Fruit fly (Drosophila melanogaster) whole organism, embryonic: ENCODE data around the gene CG43998.

ENCODE experiments used
- CG10366 ChIP-seq: fragments of 200-800 bp; sonication (Bioruptor generic); IDR thresholded peaks from 2 replicates; pipeline ENCODE4 v1.3.6; 2022; ENCODE audit warnings: missing biosample characterization, missing genetic modification characterization
- CG10462 ChIP-seq: fragments of 200-800 bp; sonication (Bioruptor generic); optimal IDR thresholded peaks from 2 replicates; lab custom pipeline; 2016; ENCODE audit warnings: missing biosample characterization, missing genetic modification characterization
- CG13296 ChIP-seq: fragments of 200-800 bp; sonication (Bioruptor generic); optimal IDR thresholded peaks from 3 replicates; lab custom pipeline; 2018; ENCODE audit warnings: missing biosample characterization, mild to moderate bottlenecking, missing genetic modification characterization
- CG14441 ChIP-seq: fragments of 200-800 bp; sonication (Bioruptor generic); IDR thresholded peaks from 2 replicates; pipeline ENCODE4 v1.3.6; 2022; ENCODE audit warnings: missing biosample characterization, missing genetic modification characterization
- CG15514 ChIP-seq: fragments of 200-800 bp; sonication (Bioruptor generic); optimal IDR thresholded peaks from 3 replicates; lab custom pipeline; 2017; ENCODE audit warnings: missing biosample characterization, missing genetic modification characterization, mild to moderate bottlenecking, moderate library complexity, missing genetic modification reagents
- CG1647 ChIP-seq: fragments of 200-800 bp; sonication (Bioruptor generic); optimal IDR thresholded peaks from 3 replicates; lab custom pipeline; 2016; ENCODE audit warnings: missing biosample characterization, missing genetic modification characterization
- CG17359 ChIP-seq: fragments of 200-800 bp; sonication (Bioruptor generic); optimal IDR thresholded peaks from 3 replicates; lab custom pipeline; 2018; ENCODE audit warnings: missing biosample characterization, mild to moderate bottlenecking, missing genetic modification characterization, moderate library complexity
- CG17385 ChIP-seq: fragments of 200-800 bp; sonication (Bioruptor generic); optimal IDR thresholded peaks from 3 replicates; lab custom pipeline; 2018; ENCODE audit warnings: missing biosample characterization, mild to moderate bottlenecking, missing genetic modification characterization
- CG18262 ChIP-seq: fragments of 200-800 bp; optimal IDR thresholded peaks from 3 replicates; lab custom pipeline; 2019; ENCODE audit warnings: missing biosample characterization, mild to moderate bottlenecking, missing genetic modification characterization, moderate library complexity
- CG18476 ChIP-seq: fragments of 200-800 bp; sonication (Bioruptor generic); optimal IDR thresholded peaks from 2 replicates; lab custom pipeline; 2016; ENCODE audit warnings: missing biosample characterization, mild to moderate bottlenecking, missing genetic modification characterization
- CG2116 ChIP-seq: fragments of 200-800 bp; sonication (Bioruptor generic); optimal IDR thresholded peaks from 3 replicates; lab custom pipeline; 2018; ENCODE audit warnings: missing biosample characterization, mild to moderate bottlenecking, missing genetic modification characterization
- CG30431 ChIP-seq: fragments of 200-800 bp; sonication (Bioruptor generic); optimal IDR thresholded peaks from 2 replicates; lab custom pipeline; 2017; ENCODE audit warnings: missing biosample characterization, missing genetic modification characterization
- CG31365 ChIP-seq: fragments of 200-800 bp; sonication (Bioruptor generic); optimal IDR thresholded peaks from 2 replicates; lab custom pipeline; 2018; ENCODE audit warnings: missing biosample characterization, mild to moderate bottlenecking, missing genetic modification characterization
- CG4707 ChIP-seq: fragments of 200-800 bp; sonication (Bioruptor generic); optimal IDR thresholded peaks from 2 replicates; lab custom pipeline; 2018; ENCODE audit warnings: missing biosample characterization, mild to moderate bottlenecking, missing genetic modification characterization, moderate library complexity
- CG9437 ChIP-seq: fragments of 200-800 bp; sonication (Bioruptor generic); optimal IDR thresholded peaks from 2 replicates; lab custom pipeline; 2018; ENCODE audit warnings: missing biosample characterization, mild to moderate bottlenecking, missing genetic modification characterization
- CG9817 ChIP-seq: fragments of 200-800 bp; sonication (Bioruptor generic); optimal IDR thresholded peaks from 2 replicates; lab custom pipeline; 2018; ENCODE audit warnings: missing biosample characterization, mild to moderate bottlenecking, missing genetic modification characterization, moderate library complexity
- CoRest ChIP-seq: fragments of 200-800 bp; sonication (Bioruptor generic); optimal IDR thresholded peaks from 3 replicates; lab custom pipeline; 2018; ENCODE audit warnings: missing biosample characterization, mild to moderate bottlenecking, missing genetic modification characterization, moderate library complexity
- Dip3 ChIP-seq: fragments of 200-800 bp; sonication (Bioruptor generic); optimal IDR thresholded peaks from 3 replicates; lab custom pipeline; 2016; ENCODE audit warnings: missing biosample characterization, missing genetic modification characterization
- Doc2 ChIP-seq: fragments of 200-800 bp; sonication (Bioruptor generic); IDR thresholded peaks from 2 replicates; pipeline ENCODE4 v1.3.6; 2022; ENCODE audit warnings: missing biosample characterization, missing genetic modification characterization
- H15 ChIP-seq: fragments of 200-800 bp; sonication (Bioruptor generic); IDR thresholded peaks from 3 replicates; pipeline ENCODE4 v1.3.6; 2022; ENCODE audit warnings: missing biosample characterization, missing genetic modification characterization
- HLH54F ChIP-seq: fragments of 200-800 bp; sonication (Bioruptor generic); optimal IDR thresholded peaks from 3 replicates; lab custom pipeline; 2016; ENCODE audit warnings: missing biosample characterization, missing genetic modification characterization
- Hmr ChIP-seq: fragments of 200-800 bp; sonication (Bioruptor generic); optimal IDR thresholded peaks from 3 replicates; lab custom pipeline; 2017; ENCODE audit warnings: mild to moderate bottlenecking, missing biosample characterization, missing genetic modification reagents, missing genetic modification characterization
- Lhr ChIP-seq: fragments of 200-800 bp; sonication (Bioruptor generic); optimal IDR thresholded peaks from 3 replicates; lab custom pipeline; 2017; ENCODE audit warnings: mild to moderate bottlenecking, missing biosample characterization, missing genetic modification reagents, missing genetic modification characterization
- Mes4 ChIP-seq: fragments of 200-800 bp; sonication (Bioruptor generic); optimal IDR thresholded peaks from 2 replicates; lab custom pipeline; 2016; ENCODE audit warnings: missing biosample characterization, missing genetic modification characterization
- Mrtf ChIP-seq: fragments of 200-800 bp; sonication (Bioruptor generic); IDR thresholded peaks from 3 replicates; pipeline ENCODE4 v1.3.6; 2022; ENCODE audit warnings: missing biosample characterization, missing genetic modification characterization
- Oli ChIP-seq: fragments of 200-800 bp; sonication (Bioruptor generic); optimal IDR thresholded peaks from 2 replicates; lab custom pipeline; 2018; ENCODE audit warnings: missing biosample characterization, mild to moderate bottlenecking, missing genetic modification characterization, moderate library complexity
- Ravus ChIP-seq: fragments of 200-800 bp; sonication (Bioruptor generic); IDR thresholded peaks from 2 replicates; pipeline ENCODE4 v1.3.6; 2022; ENCODE audit warnings: missing biosample characterization, missing genetic modification characterization
- Sin3A ChIP-seq: fragments of >200 bp; optimal IDR thresholded peaks from 2 replicates; lab custom pipeline; 2018
- Sry-β ChIP-seq: fragments of 200-800 bp; sonication (Bioruptor generic); optimal IDR thresholded peaks from 2 replicates; lab custom pipeline; 2018; ENCODE audit warnings: missing biosample characterization, mild to moderate bottlenecking, missing genetic modification characterization, moderate library complexity
- Sry-δ ChIP-seq: fragments of 200-800 bp; sonication (Bioruptor generic); optimal IDR thresholded peaks from 2 replicates; lab custom pipeline; 2016; ENCODE audit warnings: missing biosample characterization, missing genetic modification characterization
- Usf ChIP-seq: fragments of 200-800 bp; sonication (Bioruptor generic); optimal IDR thresholded peaks from 2 replicates; lab custom pipeline; 2017; ENCODE audit warnings: missing genotype, missing biosample characterization, missing genetic modification characterization
- amos ChIP-seq: fragments of 200-800 bp; sonication (Bioruptor generic); IDR thresholded peaks from 2 replicates; pipeline ENCODE4 v1.3.6; 2022; ENCODE audit warnings: missing biosample characterization, missing genetic modification characterization; ENCODE audit not compliant: partially characterized antibody
- bab2 ChIP-seq: fragments of 200-800 bp; sonication (Bioruptor generic); optimal IDR thresholded peaks from 2 replicates; lab custom pipeline; 2016; ENCODE audit warnings: missing biosample characterization, missing genetic modification characterization
- dimm ChIP-seq: fragments of 200-800 bp; sonication (Bioruptor generic); IDR thresholded peaks from 2 replicates; pipeline ENCODE4 v1.3.6; 2022; ENCODE audit warnings: missing biosample characterization, missing genetic modification characterization
- gsb-n ChIP-seq: fragments of 200-800 bp; sonication (Bioruptor generic); optimal IDR thresholded peaks from 3 replicates; lab custom pipeline; 2018; ENCODE audit warnings: missing biosample characterization, mild to moderate bottlenecking, missing genetic modification characterization
- ham ChIP-seq: fragments of 200-800 bp; sonication (Bioruptor generic); IDR thresholded peaks from 2 replicates; pipeline ENCODE4 v1.3.6; 2022; ENCODE audit warnings: missing biosample characterization, missing genetic modification characterization
- jumu ChIP-seq: fragments of 200-800 bp; sonication (Bioruptor generic); optimal IDR thresholded peaks from 3 replicates; lab custom pipeline; 2016; ENCODE audit warnings: missing biosample characterization, missing genetic modification characterization
- kni ChIP-seq: fragments of 200-800 bp; sonication (Bioruptor generic); optimal IDR thresholded peaks from 3 replicates; lab custom pipeline; 2017; ENCODE audit warnings: mild to moderate bottlenecking, missing biosample characterization, missing genetic modification reagents, missing genetic modification characterization
- lbe ChIP-seq: fragments of 200-800 bp; sonication (Bioruptor generic); optimal IDR thresholded peaks from 2 replicates; lab custom pipeline; 2016; ENCODE audit warnings: missing biosample characterization, mild to moderate bottlenecking, missing genetic modification characterization
- mld ChIP-seq: fragments of 200-800 bp; sonication (Bioruptor generic); IDR thresholded peaks from 3 replicates; pipeline ENCODE4 v1.3.6; 2022; ENCODE audit warnings: missing biosample characterization, missing genetic modification characterization; ENCODE audit not compliant: partially characterized antibody
- p53 ChIP-seq: fragments of 200-800 bp; sonication (Bioruptor generic); optimal IDR thresholded peaks from 2 replicates; lab custom pipeline; 2016; ENCODE audit warnings: missing biosample characterization, missing genetic modification characterization
- peb ChIP-seq: fragments of 200-800 bp; sonication (Bioruptor generic); IDR thresholded peaks from 2 replicates; pipeline ENCODE4 v1.3.6; 2022; ENCODE audit warnings: missing biosample characterization, missing genetic modification characterization
- phol ChIP-seq: fragments of 200-800 bp; sonication (Bioruptor generic); optimal IDR thresholded peaks from 3 replicates; lab custom pipeline; 2018; ENCODE audit warnings: missing biosample characterization, mild to moderate bottlenecking, missing genetic modification characterization, moderate library complexity
- run ChIP-seq: fragments of 200-800 bp; sonication (Bioruptor generic); optimal IDR thresholded peaks from 3 replicates; lab custom pipeline; 2018; ENCODE audit warnings: missing biosample characterization, mild to moderate bottlenecking, missing genetic modification characterization
- salm ChIP-seq: fragments of 200-800 bp; sonication (Bioruptor generic); optimal IDR thresholded peaks from 2 replicates; lab custom pipeline; 2018; ENCODE audit warnings: missing biosample characterization, mild to moderate bottlenecking, missing genetic modification characterization
- sisA ChIP-seq: fragments of 200-800 bp; sonication (Bioruptor generic); IDR thresholded peaks from 2 replicates; pipeline ENCODE4 v1.3.6; 2022; ENCODE audit warnings: missing biosample characterization, missing genetic modification characterization
- ssp ChIP-seq: fragments of 200-800 bp; sonication (Bioruptor generic); IDR thresholded peaks from 2 replicates; pipeline ENCODE4 v1.3.6; 2022; ENCODE audit warnings: missing biosample characterization, missing genetic modification characterization
- unpg ChIP-seq: fragments of 200-800 bp; sonication (Bioruptor generic); optimal IDR thresholded peaks from 3 replicates; lab custom pipeline; 2018; ENCODE audit warnings: missing biosample characterization, mild to moderate bottlenecking, missing genetic modification characterization, moderate library complexity
- zfh2 ChIP-seq: fragments of 200-800 bp; sonication (Bioruptor generic); optimal IDR thresholded peaks from 2 replicates; lab custom pipeline; 2016; ENCODE audit warnings: missing biosample characterization, missing genetic modification characterization

The CG43998 gene

DNA sequence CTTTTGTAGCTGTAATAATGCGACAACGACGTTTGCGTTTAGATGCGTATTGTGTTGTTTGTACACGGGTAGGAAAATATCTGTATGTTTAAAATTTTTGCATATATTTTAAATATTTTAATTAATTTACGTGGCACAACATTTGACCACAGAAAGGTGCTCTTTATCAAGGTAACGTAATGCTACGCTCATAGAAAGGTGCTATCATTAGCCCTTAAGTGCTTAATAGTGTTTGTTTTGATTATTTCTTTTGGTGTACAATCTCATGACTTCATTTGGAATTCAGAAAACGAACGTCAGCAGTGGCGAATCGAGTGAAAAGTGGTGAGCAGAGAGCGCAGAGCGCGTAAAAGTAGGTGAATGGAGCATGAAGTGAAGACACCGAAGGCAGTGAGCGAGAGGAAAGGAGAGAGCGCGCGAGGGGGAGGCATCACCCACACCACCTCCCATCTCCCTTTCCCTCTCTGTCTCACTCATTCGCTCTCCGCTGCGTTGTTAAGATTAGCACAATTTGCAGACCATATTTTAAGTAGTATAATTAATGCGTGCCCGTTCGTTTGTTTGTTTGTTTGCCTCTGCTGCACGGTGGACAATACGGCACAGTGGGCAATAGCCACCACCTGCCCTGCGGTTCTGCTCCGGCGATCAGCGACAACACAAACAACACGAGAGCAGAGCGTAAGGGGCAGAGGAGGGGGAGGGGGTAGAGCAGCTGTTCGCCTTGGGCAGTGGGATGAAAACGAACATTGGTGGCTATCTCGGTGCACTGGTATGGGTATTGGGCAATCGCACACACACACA lies 6.9 kb downstream of the CG43998 start (continued):
- TF ChIP-seq p53 (GFP tag; lab: Kevin White, UChicago) (no peak), CoRest (tag; lab: Kevin White, UChicago) (peak; percentile 37), Sin3A (no peak), lbe (GFP tag; lab: Kevin White, UChicago) (peak; percentile 21), CG17385 (GFP tag; lab: Kevin White, UChicago) (peak; percentile 18), CG18262 (peak; percentile 26), bab2 (GFP tag; lab: Kevin White, UChicago) (no peak), Doc2 (GFP tag; lab: Robert Waterston, UW) (no peak), CG14441 (peak; percentile 63; the same call in 1 of the 2 replicates), CG9817 (tag; lab: Kevin White, UChicago) (peak; percentile 32), Dip3 (peak; percentile 3), gsb-n (tag; lab: Kevin White, UChicago) (no peak), amos (GFP tag; lab: Robert Waterston, UW) (no peak), CG17359 (tag; lab: Kevin White, UChicago) (peak; percentile 57), run (no peak), Oli (tag; lab: Kevin White, UChicago) (peak; percentile 55), ham (no peak), H15 (GFP tag; lab: Robert Waterston, UW) (0 out of 3 replicates have a peak, but pooled peaks have one; percentile 33), Sry-β (GFP tag; lab: Kevin White, UChicago) (no peak), CG15514 (GFP tag; lab: Kevin White, UChicago) (peak; percentile 26), CG1647 (GFP tag; lab: Kevin White, UChicago) (no peak), CG18476 (peak; percentile 15), Hmr (GFP tag; lab: Kevin White, UChicago) (peak; percentile 42), unpg (peak; percentile 73), CG2116 (GFP tag; lab: Kevin White, UChicago) (no peak), CG31365 (tag; lab: Kevin White, UChicago) (no peak), Usf (GFP tag; lab: Kevin White, UChicago) (no peak), Mrtf (GFP tag; lab: Robert Waterston, UW) (no peak), CG9437 (GFP tag; lab: Kevin White, UChicago) (no peak)

DNA sequence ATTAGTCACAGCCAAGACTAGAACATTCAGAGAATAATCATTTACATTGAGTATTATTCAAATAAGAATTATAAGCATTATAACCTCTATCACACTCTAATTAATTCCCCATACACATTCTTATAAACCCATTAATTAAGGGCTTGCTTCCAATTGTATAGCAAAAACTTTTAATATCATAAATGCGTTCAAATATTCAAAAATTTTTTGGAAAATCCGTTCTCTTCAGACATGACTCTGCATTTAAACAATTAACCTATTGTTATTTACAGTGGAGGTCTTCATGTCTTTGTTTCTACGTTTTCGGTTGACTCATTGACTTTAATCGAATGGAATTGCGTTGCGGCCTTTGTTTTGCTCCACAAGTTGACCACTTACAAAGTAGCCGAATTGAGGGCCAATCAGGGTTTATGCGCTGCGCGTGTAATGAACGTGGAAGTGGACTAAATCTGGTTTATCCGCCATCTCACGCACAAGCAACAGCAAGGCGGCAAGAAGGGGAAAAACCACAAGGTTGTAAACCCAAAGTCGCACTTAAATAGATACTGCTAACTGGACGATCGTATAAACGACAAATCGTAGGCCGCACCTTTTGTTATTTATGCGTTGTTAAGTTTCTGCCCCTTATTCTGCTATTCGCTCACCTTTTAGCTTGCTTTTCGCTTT lies 7.8 kb downstream of the CG43998 start:
- TF ChIP-seq Sry-δ (GFP tag; lab: Kevin White, UChicago): no peak
- peak; percentile 45 for TF ChIP-seq HLH54F
- peak; percentile 9 for TF ChIP-seq Mes4 (GFP tag; lab: Kevin White, UChicago)
- peak; percentile 44 for TF ChIP-seq kni (GFP tag; lab: Kevin White, UChicago)
- no peak for TF ChIP-seq Ravus (GFP tag; lab: Robert Waterston, UW)
- TF ChIP-seq jumu (GFP tag; lab: Kevin White, UChicago): peak; percentile 43
- no peak for TF ChIP-seq CG4707 (GFP tag; lab: Kevin White, UChicago)
- TF ChIP-seq CG10366: peak; percentile 54
- TF ChIP-seq zfh2 (GFP tag; lab: Kevin White, UChicago): peak; percentile 74
- peak; percentile 35 for TF ChIP-seq ssp (GFP tag; lab: Robert Waterston, UW)
- TF ChIP-seq CG10462 (GFP tag; lab: Kevin White, UChicago): no peak
- TF ChIP-seq mld (GFP tag; lab: Robert Waterston, UW): no peak
- TF ChIP-seq sisA (GFP tag; lab: Robert Waterston, UW): 0 out of 2 replicates have a peak, but pooled peaks have one; percentile 24
- TF ChIP-seq phol (tag; lab: Kevin White, UChicago): peak; percentile 16
- TF ChIP-seq CG30431 (GFP tag; lab: Kevin White, UChicago): no peak
- no peak for TF ChIP-seq dimm
- TF ChIP-seq Lhr: no peak
- TF ChIP-seq CG13296: peak; percentile 59
- TF ChIP-seq peb: no peak
- TF ChIP-seq salm (tag; lab: Kevin White, UChicago): no peak
